Worm (Caenorhabditis elegans) whole organism, late embryonic: ENCODE data around the gene F01D5.8.

Source experiments
- C08G9.2 ChIP-seq: sonication (generic microtip); optimal IDR thresholded peaks from 2 replicates; lab custom pipeline; 2016; ENCODE audit warnings: mild to moderate bottlenecking, missing genetic modification characterization, moderate library complexity, missing compliant biosample characterization
- F13H6.1 ChIP-seq: sonication (generic microtip); optimal IDR thresholded peaks from 2 replicates; lab custom pipeline; 2016; ENCODE audit warnings: missing genetic modification characterization, missing compliant biosample characterization
- K02D7.2 ChIP-seq: sonication (generic microtip); optimal IDR thresholded peaks from 2 replicates; lab custom pipeline; 2017; ENCODE audit warnings: mild to moderate bottlenecking, missing genetic modification characterization, missing compliant biosample characterization
- K09A11.1 ChIP-seq: sonication (generic microtip); optimal IDR thresholded peaks from 2 replicates; lab custom pipeline; 2017; ENCODE audit warnings: antibody characterized with exemption, mild to moderate bottlenecking, missing genetic modification characterization, missing compliant biosample characterization; ENCODE audit not compliant: insufficient read depth
- T23F11.4 ChIP-seq: fragments of 200-800 bp; sonication (Bioruptor generic); optimal IDR thresholded peaks from 2 replicates; lab custom pipeline; 2018; ENCODE audit warnings: mild to moderate bottlenecking, missing genetic modification characterization, missing compliant biosample characterization
- Y22D7AL.16 ChIP-seq: sonication (generic microtip); optimal IDR thresholded peaks from 2 replicates; lab custom pipeline; 2016; ENCODE audit warnings: missing genetic modification characterization, missing compliant biosample characterization
- ceh-2 ChIP-seq: sonication (generic microtip); optimal IDR thresholded peaks from 2 replicates; lab custom pipeline; 2016; ENCODE audit warnings: missing genotype, missing genetic modification characterization, missing compliant biosample characterization
- ceh-22 ChIP-seq: sonication (generic microtip); optimal IDR thresholded peaks from 2 replicates; lab custom pipeline; 2017; ENCODE audit warnings: missing biosample characterization, missing genetic modification characterization
- ceh-24 ChIP-seq: sonication (generic microtip); optimal IDR thresholded peaks from 2 replicates; lab custom pipeline; 2016; ENCODE audit warnings: mild to moderate bottlenecking, missing genetic modification characterization, missing compliant biosample characterization
- ceh-30 ChIP-seq: fragments of 150-350 bp; optimal IDR thresholded peaks from 2 replicates; lab custom pipeline; 2014; ENCODE audit warnings: missing biosample characterization, missing genetic modification characterization
- ceh-31 ChIP-seq: sonication (generic microtip); optimal IDR thresholded peaks from 2 replicates; lab custom pipeline; 2016; ENCODE audit warnings: missing genetic modification characterization, missing compliant biosample characterization
- ceh-34 ChIP-seq: sonication (generic microtip); optimal IDR thresholded peaks from 2 replicates; lab custom pipeline; 2016; ENCODE audit warnings: mild to moderate bottlenecking, missing genetic modification characterization, missing compliant biosample characterization
- ceh-45 ChIP-seq: fragments of 200-800 bp; sonication (Bioruptor generic); IDR thresholded peaks from 2 replicates; pipeline ENCODE4 v1.3.6; 2022; ENCODE audit warnings: missing genetic modification reagents, missing genetic modification characterization, missing compliant biosample characterization
- ceh-48 ChIP-seq: sonication (generic microtip); optimal IDR thresholded peaks from 2 replicates; lab custom pipeline; 2016; ENCODE audit warnings: missing genetic modification characterization, inconsistent platforms, missing compliant biosample characterization
- ceh-6 ChIP-seq: fragments of 200-800 bp; sonication (Bioruptor generic); optimal IDR thresholded peaks from 2 replicates; lab custom pipeline; 2018; ENCODE audit warnings: mild to moderate bottlenecking, missing genetic modification characterization, missing compliant biosample characterization
- ceh-9 ChIP-seq: sonication (generic microtip); optimal IDR thresholded peaks from 2 replicates; lab custom pipeline; 2016; ENCODE audit warnings: mild to moderate bottlenecking, missing genetic modification characterization, inconsistent platforms, missing compliant biosample characterization
- che-1 ChIP-seq: sonication (generic microtip); optimal IDR thresholded peaks from 2 replicates; lab custom pipeline; 2016; ENCODE audit warnings: mild to moderate bottlenecking, missing genetic modification characterization, missing compliant biosample characterization
- dmd-4 ChIP-seq: sonication (generic microtip); optimal IDR thresholded peaks from 2 replicates; lab custom pipeline; 2016; ENCODE audit warnings: borderline replicate concordance, missing genetic modification characterization, missing compliant biosample characterization
- elt-2 ChIP-seq: sonication (generic microtip); optimal IDR thresholded peaks from 2 replicates; lab custom pipeline; 2016; ENCODE audit warnings: missing genetic modification reagents, missing genetic modification characterization, missing compliant biosample characterization
- ets-4 ChIP-seq: sonication (generic microtip); optimal IDR thresholded peaks from 2 replicates; lab custom pipeline; 2016; ENCODE audit warnings: missing genetic modification characterization, missing compliant biosample characterization
- eyg-1 ChIP-seq: sonication (generic microtip); optimal IDR thresholded peaks from 2 replicates; lab custom pipeline; 2016; ENCODE audit warnings: missing genotype, missing genetic modification characterization, missing compliant biosample characterization
- fax-1 ChIP-seq: sonication (generic microtip); optimal IDR thresholded peaks from 2 replicates; lab custom pipeline; 2016; ENCODE audit warnings: missing genotype, missing genetic modification characterization, missing compliant biosample characterization
- fkh-10 ChIP-seq: fragments of 150-350 bp; optimal IDR thresholded peaks from 2 replicates; lab custom pipeline; 2014; ENCODE audit warnings: missing biosample characterization, missing genetic modification reagents, missing genetic modification characterization
- fkh-6 ChIP-seq: sonication (generic microtip); optimal IDR thresholded peaks from 2 replicates; lab custom pipeline; 2016; ENCODE audit warnings: missing genetic modification characterization, missing compliant biosample characterization
- hlh-15 ChIP-seq: sonication (generic microtip); optimal IDR thresholded peaks from 2 replicates; lab custom pipeline; 2016; ENCODE audit warnings: missing genetic modification characterization, missing compliant biosample characterization
- hlh-30 ChIP-seq: sonication (generic microtip); optimal IDR thresholded peaks from 2 replicates; lab custom pipeline; 2017; ENCODE audit warnings: antibody characterized with exemption, missing genetic modification characterization, missing compliant biosample characterization; ENCODE audit not compliant: insufficient read depth
- mec-3 ChIP-seq: sonication (generic microtip); optimal IDR thresholded peaks from 2 replicates; lab custom pipeline; 2016; ENCODE audit warnings: borderline replicate concordance, missing genetic modification characterization, missing compliant biosample characterization
- npax-4 ChIP-seq: sonication (generic microtip); optimal IDR thresholded peaks from 2 replicates; lab custom pipeline; 2016; ENCODE audit warnings: missing genetic modification characterization, missing compliant biosample characterization
- pag-3 ChIP-seq: sonication (generic microtip); optimal IDR thresholded peaks from 2 replicates; lab custom pipeline; 2016; ENCODE audit warnings: missing compliant biosample characterization, missing genetic modification characterization, borderline replicate concordance
- pat-9 ChIP-seq: fragments of 200-800 bp; sonication (Bioruptor generic); optimal IDR thresholded peaks from 2 replicates; lab custom pipeline; 2018; ENCODE audit warnings: mild to moderate bottlenecking, missing genetic modification characterization, moderate library complexity, missing compliant biosample characterization
- pax-1 ChIP-seq: fragments of 150-350 bp; optimal IDR thresholded peaks from 2 replicates; lab custom pipeline; 2014; ENCODE audit warnings: missing biosample characterization, missing genetic modification characterization
- pha-2 ChIP-seq: sonication (generic microtip); optimal IDR thresholded peaks from 2 replicates; lab custom pipeline; 2017; ENCODE audit warnings: mild to moderate bottlenecking, missing genetic modification characterization, missing compliant biosample characterization
- pha-4 ChIP-seq: fragments of 150-350 bp; optimal IDR thresholded peaks from 2 replicates; lab custom pipeline; 2018; ENCODE audit warnings: missing biosample characterization, missing genetic modification reagents, missing genetic modification characterization
- ref-2 ChIP-seq: sonication (generic microtip); optimal IDR thresholded peaks from 2 replicates; lab custom pipeline; 2016; ENCODE audit warnings: missing genetic modification characterization, missing compliant biosample characterization
- rnt-1 ChIP-seq: sonication (generic microtip); optimal IDR thresholded peaks from 2 replicates; lab custom pipeline; 2016; ENCODE audit warnings: missing genetic modification characterization, missing compliant biosample characterization
- sdc-2 ChIP-seq: sonication (generic microtip); optimal IDR thresholded peaks from 2 replicates; lab custom pipeline; 2016; ENCODE audit warnings: missing genotype, missing genetic modification characterization, missing compliant biosample characterization
- sox-2 ChIP-seq: fragments of 200-800 bp; sonication (Bioruptor generic); IDR thresholded peaks from 2 replicates; pipeline ENCODE4 v1.3.6; 2022; ENCODE audit warnings: missing genetic modification reagents, missing genetic modification characterization, missing compliant biosample characterization
- tbx-7 ChIP-seq: sonication (generic microtip); optimal IDR thresholded peaks from 2 replicates; lab custom pipeline; 2016; ENCODE audit warnings: missing genotype, missing genetic modification characterization, missing compliant biosample characterization
- ttx-3 ChIP-seq: sonication (generic microtip); optimal IDR thresholded peaks from 2 replicates; lab custom pipeline; 2016; ENCODE audit warnings: missing genetic modification reagents, missing genetic modification characterization, missing compliant biosample characterization
- unc-3 ChIP-seq, 2 experiments: fragments of 200-800 bp in 1 of 2; sonication (Bioruptor generic) in 1 of 2; sonication (generic microtip) in 1 of 2; conservative IDR thresholded peaks in 1 of 2; optimal IDR thresholded peaks in 1 of 2; 2 replicates each; pipeline versions ENCODE4 v1.3.6 to Lab custom; 2016 to 2022; ENCODE audit warnings: missing compliant biosample characterization in 2 of 2, missing genetic modification characterization in 2 of 2, missing genetic modification reagents in 1 of 2
- unc-86 ChIP-seq: sonication (generic microtip); optimal IDR thresholded peaks from 2 replicates; lab custom pipeline; 2016; ENCODE audit warnings: missing genetic modification characterization, missing compliant biosample characterization

F01D5.8 gene

DNA sequence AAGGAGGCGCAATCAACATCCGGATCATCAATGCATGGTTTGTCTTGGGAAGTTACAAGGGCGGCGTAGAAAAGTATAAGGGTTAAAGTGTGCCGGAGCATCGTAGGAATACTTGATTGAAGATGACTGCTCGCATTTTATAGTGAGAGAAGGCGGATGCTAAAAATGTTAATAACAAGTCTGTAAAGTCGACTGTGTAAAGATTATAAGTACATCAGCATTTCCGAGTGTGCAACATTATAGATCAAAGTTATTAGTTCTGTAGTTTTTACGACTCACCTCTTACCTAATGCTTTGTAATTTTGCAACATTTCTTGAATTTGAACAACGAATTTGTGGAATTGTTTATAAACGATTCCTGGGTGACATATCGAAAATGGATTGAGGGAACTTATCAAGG is 15.6 kb upstream of the F01D5.8 start, which contains the start of gene Y39G8B.7:
Y39G8B.7 (minus strand) TSS at position 101 of the 400 bp plus-strand sequence.
- TF ChIP-seq pag-3 (tag; lab: Kevin White, UChicago) (no peak), F13H6.1 (tag; lab: Kevin White, UChicago) (no peak), rnt-1 (tag; lab: Kevin White, UChicago) (no peak), ceh-24 (tag; lab: Kevin White, UChicago) (no peak), ceh-9 (tag; lab: Kevin White, UChicago) (no peak), ets-4 (tag; lab: Kevin White, UChicago) (no peak), ceh-30 (tag; lab: Kevin White, UChicago) (no peak), K09A11.1 (tag; lab: Kevin White, UChicago) (no peak), ceh-31 (tag; lab: Kevin White, UChicago) (no peak), T23F11.4 (no peak), pha-4 (tag; lab: Kevin White, UChicago) (no peak), ttx-3 (tag; lab: Kevin White, UChicago) (no peak), unc-86 (tag; lab: Kevin White, UChicago) (no peak), unc-3 (GFP tag; conservative IDR thresholded peaks at IDR 0.05; lab: Robert Waterston, UW) (no peak), unc-3 (tag; optimal IDR thresholded peaks at IDR 0.05; lab: Kevin White, UChicago) (no peak), hlh-30 (no peak), pha-2 (tag; lab: Kevin White, UChicago) (no peak), sdc-2 (tag; lab: Kevin White, UChicago) (no peak)

DNA sequence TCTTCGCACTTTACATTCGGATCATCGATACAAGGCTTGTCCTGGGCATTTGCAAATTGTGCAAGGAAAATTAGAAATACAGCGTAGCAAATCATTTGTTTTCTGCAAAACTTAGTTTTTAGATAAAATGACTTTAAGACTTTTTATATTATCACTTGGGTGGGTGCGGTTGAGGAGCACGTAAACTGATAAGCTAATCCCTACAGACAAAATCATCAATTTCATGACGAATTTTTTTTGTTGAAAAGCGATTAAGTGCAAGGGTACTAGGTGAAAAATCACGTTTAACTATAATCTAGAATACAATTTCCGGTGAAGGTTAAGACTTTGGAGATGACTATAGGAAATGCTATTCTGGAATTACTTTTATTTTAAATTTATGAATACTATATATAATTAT is 13.0 kb upstream of the F01D5.8 start, which contains the start of gene F01D5.1:
F01D5.1 (minus strand) TSS at position 105 of the 400 bp plus-strand sequence.
- TF ChIP-seq ceh-34 (tag; lab: Kevin White, UChicago) (no peak), pax-1 (no peak), dmd-4 (tag; lab: Kevin White, UChicago) (no peak), pha-2 (tag; lab: Kevin White, UChicago) (no peak), pat-9 (tag; lab: Kevin White, UChicago) (no peak), Y22D7AL.16 (tag; lab: Kevin White, UChicago) (no peak), ceh-22 (tag; lab: Kevin White, UChicago) (no peak), ceh-2 (no peak), ceh-45 (GFP tag; lab: Robert Waterston, UW) (no peak), ttx-3 (tag; lab: Kevin White, UChicago) (no peak), eyg-1 (tag; lab: Kevin White, UChicago) (no peak), C08G9.2 (tag; lab: Kevin White, UChicago) (no peak), K02D7.2 (tag; lab: Kevin White, UChicago) (no peak), unc-86 (tag; lab: Kevin White, UChicago) (no peak), hlh-15 (tag; lab: Kevin White, UChicago) (no peak), unc-3 (GFP tag; conservative IDR thresholded peaks at IDR 0.05; lab: Robert Waterston, UW) (no peak), unc-3 (tag; optimal IDR thresholded peaks at IDR 0.05; lab: Kevin White, UChicago) (no peak), mec-3 (no peak), tbx-7 (no peak), npax-4 (tag; lab: Kevin White, UChicago) (no peak)

DNA sequence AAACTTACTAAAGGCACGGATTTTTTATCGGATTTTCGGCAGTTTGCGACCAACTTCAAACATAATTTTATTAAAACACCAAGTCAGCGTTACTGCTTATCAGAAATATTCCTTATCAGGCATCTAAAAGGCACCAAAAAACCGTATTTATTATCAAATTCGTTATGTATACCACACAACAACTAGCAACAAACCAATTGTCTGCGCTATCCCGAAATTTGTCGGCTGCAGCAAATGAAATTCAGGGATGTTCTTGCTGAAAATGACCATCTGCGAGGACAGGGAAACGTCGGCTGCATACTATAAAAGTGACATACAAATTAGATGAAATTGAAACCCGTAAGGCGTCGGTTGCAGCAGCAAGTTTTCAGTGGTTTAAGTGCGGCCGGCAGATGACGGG is 12.5 kb upstream of the F01D5.8 start:
- TF ChIP-seq ceh-6 (no peak), fkh-10 (GFP tag; lab: Kevin White, UChicago) (no peak), elt-2 (peak; percentile 13), dmd-4 (tag; lab: Kevin White, UChicago) (no peak)
- TF ChIP-seq, all 69 proteins: peak for 1

DNA sequence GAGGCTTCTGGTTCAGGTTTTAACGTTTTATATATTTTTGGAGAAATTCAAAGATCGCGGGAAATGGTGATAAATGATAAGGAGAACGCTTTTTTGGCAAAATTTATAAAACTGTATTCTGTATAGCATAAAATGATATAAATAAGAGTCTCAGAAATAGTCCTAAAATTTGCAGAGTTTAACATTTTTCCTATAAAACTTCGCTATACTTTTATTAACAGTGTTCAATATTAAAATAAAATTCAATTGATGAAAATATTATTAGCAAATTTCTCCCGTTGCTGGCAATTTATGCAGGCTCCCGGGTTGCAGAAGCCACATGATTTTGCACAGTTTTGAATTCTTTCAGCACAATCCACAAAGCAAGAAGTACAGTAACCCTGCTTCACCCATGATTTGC is 11.5 kb upstream of the F01D5.8 start, which contains the start of gene F01D5.2:
F01D5.2 (minus strand) TSS at position 101 of the 400 bp plus-strand sequence.
- TF ChIP-seq fax-1 (tag; lab: Kevin White, UChicago) (no peak), eyg-1 (tag; lab: Kevin White, UChicago) (no peak), ceh-24 (tag; lab: Kevin White, UChicago) (no peak), unc-3 (GFP tag; conservative IDR thresholded peaks at IDR 0.05; lab: Robert Waterston, UW) (no peak), unc-3 (tag; optimal IDR thresholded peaks at IDR 0.05; lab: Kevin White, UChicago) (no peak), che-1 (no peak), ref-2 (tag; lab: Kevin White, UChicago) (no peak), ceh-30 (tag; lab: Kevin White, UChicago) (no peak), sox-2 (no peak), ceh-34 (tag; lab: Kevin White, UChicago) (no peak), Y22D7AL.16 (tag; lab: Kevin White, UChicago) (no peak), ceh-6 (no peak), fkh-6 (tag; lab: Kevin White, UChicago) (no peak), T23F11.4 (no peak), ceh-2 (no peak), ceh-48 (no peak), K02D7.2 (tag; lab: Kevin White, UChicago) (no peak), rnt-1 (tag; lab: Kevin White, UChicago) (no peak), dmd-4 (tag; lab: Kevin White, UChicago) (no peak)
